Worm (Caenorhabditis elegans): ENCODE measurements around the gene sysm-1.

Gene sysm-1

ce11 chrII:9113759-9114158, 30.8 kb upstream of the sysm-1 start (continued):
- TF ChIP-seq hlh-30 (tag; optimal IDR thresholded peaks at IDR 0.05; ENCODE audit: insufficient read depth): peak; percentile 78
- no peak for TF ChIP-seq ceh-82 (tag; optimal IDR thresholded peaks at IDR 0.05)
- TF ChIP-seq nhr-6 (tag; optimal IDR thresholded peaks at IDR 0.05): no peak
- TF ChIP-seq lin-1 (GFP tag; IDR thresholded peaks at IDR 0.05): no peak
- TF ChIP-seq Y5F2A.4 (GFP tag; optimal IDR thresholded peaks at IDR 0.05): no peak
- no peak for TF ChIP-seq dmd-8 (GFP tag; IDR thresholded peaks at IDR 0.05)
- TF ChIP-seq Y48G9A.11 (GFP tag; IDR thresholded peaks at IDR 0.05): no peak
- TF ChIP-seq F10B5.3 (tag; optimal IDR thresholded peaks at IDR 0.05): no peak
- TF ChIP-seq ceh-62 (tag; optimal IDR thresholded peaks at IDR 0.05): no peak
- TF ChIP-seq nhr-42 (GFP tag; IDR thresholded peaks at IDR 0.05): no peak
- TF ChIP-seq set-16 (GFP tag; IDR thresholded peaks at IDR 0.05): no peak
- no peak for TF ChIP-seq attf-4 (tag; optimal IDR thresholded peaks at IDR 0.05)
- no peak for TF ChIP-seq D1046.2 (GFP tag; IDR thresholded peaks at IDR 0.05)
- no peak for TF ChIP-seq nhr-11 (tag; optimal IDR thresholded peaks at IDR 0.05)
- TF ChIP-seq nhr-111 (GFP tag; optimal IDR thresholded peaks at IDR 0.05): no peak
- TF ChIP-seq mxl-3 (GFP tag; optimal IDR thresholded peaks at IDR 0.05): peak; percentile 84
- TF ChIP-seq daf-19 (GFP tag; conservative IDR thresholded peaks at IDR 0.05): no peak
- peak; percentile 94 for TF ChIP-seq hlh-11 (tag; optimal IDR thresholded peaks at IDR 0.05)
- peak; percentile 85 for TF ChIP-seq dmd-6 (GFP tag; IDR thresholded peaks at IDR 0.05)
- no peak for TF ChIP-seq ZK546.5 (tag; optimal IDR thresholded peaks at IDR 0.05)
- peak in 1 of 2 experiments; percentile 47 for TF ChIP-seq lsy-2 (tag; optimal IDR thresholded peaks at IDR 0.05)
- TF ChIP-seq madf-9 (GFP tag; conservative IDR thresholded peaks at IDR 0.05): no peak
- TF ChIP-seq jun-1 (tag; optimal IDR thresholded peaks at IDR 0.05): no peak
- no peak for TF ChIP-seq F49E8.2 (tag; optimal IDR thresholded peaks at IDR 0.05; ENCODE audit: borderline replicate concordance)
- no peak for TF ChIP-seq nhr-237 (tag; optimal IDR thresholded peaks at IDR 0.05)
- no peak for TF ChIP-seq zfp-2 (tag; optimal IDR thresholded peaks at IDR 0.05)
- TF ChIP-seq nhr-76 (tag; optimal IDR thresholded peaks at IDR 0.05): no peak
- TF ChIP-seq aha-1 (tag): no peak
- no peak for TF ChIP-seq madf-5 (GFP tag; IDR thresholded peaks at IDR 0.05)
- no peak for TF ChIP-seq ama-1 (optimal IDR thresholded peaks at IDR 0.05)
- peak in 1 of 2 experiments; percentile 41 for TF ChIP-seq hif-1 (tag; optimal IDR thresholded peaks at IDR 0.05)
- TF ChIP-seq fos-1 (tag; optimal IDR thresholded peaks at IDR 0.05): no peak
- no peak for TF ChIP-seq ces-1 (GFP tag; optimal IDR thresholded peaks at IDR 0.05)
- TF ChIP-seq unc-62 (GFP tag; optimal IDR thresholded peaks at IDR 0.05 in 1 of 2): peak in 1 of 2 experiments; percentile 27
- TF ChIP-seq unc-62 (tag; optimal IDR thresholded peaks at IDR 0.05): no peak
- no peak for TF ChIP-seq nhr-25 (tag; optimal IDR thresholded peaks at IDR 0.05; ENCODE audit: borderline replicate concordance, insufficient read depth)
- no peak for TF ChIP-seq aly-2 (tag; optimal IDR thresholded peaks at IDR 0.05)
- TF ChIP-seq ztf-7 (tag; optimal IDR thresholded peaks at IDR 0.05): no peak
- peak; percentile 64 for TF ChIP-seq dve-1 (tag; optimal IDR thresholded peaks at IDR 0.05; ENCODE audit: insufficient read depth)
- no peak for TF ChIP-seq zfp-3 (GFP tag; conservative IDR thresholded peaks at IDR 0.05)
- TF ChIP-seq ctbp-1 (GFP tag; IDR thresholded peaks at IDR 0.05): no peak
- TF ChIP-seq spr-1 (tag; optimal IDR thresholded peaks at IDR 0.05): peak; percentile 59
- TF ChIP-seq snpc-4 (tag; optimal IDR thresholded peaks at IDR 0.05): no peak
- no peak for TF ChIP-seq mdt-29 (GFP tag; IDR thresholded peaks at IDR 0.05)
- TF ChIP-seq skn-1 (tag; optimal IDR thresholded peaks at IDR 0.05): no peak
- no peak for TF ChIP-seq dmd-9 (GFP tag; IDR thresholded peaks at IDR 0.05)
- TF ChIP-seq arid-1 (GFP tag; conservative IDR thresholded peaks at IDR 0.05): no peak
- peak; percentile 59; the same call in 1 of the 2 replicates for TF ChIP-seq lin-29 (GFP tag; IDR thresholded peaks at IDR 0.05)
- TF ChIP-seq ceh-28 (tag; optimal IDR thresholded peaks at IDR 0.05): no peak
- no peak for TF ChIP-seq mxl-2 (GFP tag; conservative IDR thresholded peaks at IDR 0.05)
- TF ChIP-seq lin-15B (tag; optimal IDR thresholded peaks at IDR 0.05): no peak
- no peak for TF ChIP-seq F26F4.8 (GFP tag; conservative IDR thresholded peaks at IDR 0.05)
- no peak for TF ChIP-seq ZK337.2 (GFP tag; IDR thresholded peaks at IDR 0.05)
